Worm (Caenorhabditis elegans) whole organism, L3 larva: Measurements from ENCODE around the gene str-83.

Experiments used
- snpc-4 ChIP-seq: fragments of 150-350 bp; optimal IDR thresholded peaks from 2 replicates; lab custom pipeline; 2014; ENCODE audit warnings: missing biosample characterization, missing genetic modification characterization
- ztf-11 ChIP-seq: fragments of 150-350 bp; optimal IDR thresholded peaks from 2 replicates; lab custom pipeline; 2014; ENCODE audit warnings: missing biosample characterization, missing genetic modification characterization

DNA sequence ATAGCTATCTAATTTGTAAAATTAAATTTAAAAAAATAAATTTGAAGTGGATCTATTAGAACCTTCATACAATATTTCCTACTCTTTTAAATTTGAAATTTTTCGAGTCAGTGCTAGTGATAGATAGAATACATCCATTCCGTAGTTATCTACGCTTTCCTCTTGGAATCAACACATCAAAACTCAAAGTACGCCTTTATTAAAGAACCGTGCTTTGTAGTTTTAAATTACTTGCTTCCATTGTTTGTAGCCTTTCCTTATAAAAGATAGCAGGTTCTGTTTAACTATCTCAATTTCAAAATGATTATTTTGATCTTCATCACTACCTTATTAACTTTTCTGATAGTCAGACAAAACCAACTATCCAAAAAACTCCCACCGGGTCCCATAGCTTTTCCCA lies 32.0 kb upstream of the str-83 start, which contains the start of gene cyp-35B3:
- TF ChIP-seq ztf-11 (tag; lab: Kevin White, UChicago) (no peak), snpc-4 (tag; lab: Kevin White, UChicago) (no peak)
